Worm (Caenorhabditis elegans) whole organism, L2 larva: Measurements from ENCODE around the gene col-69.

Experiments
- C34F6.9 ChIP-seq: fragments of 150-350 bp; optimal IDR thresholded peaks from 2 replicates; lab custom pipeline; 2014; ENCODE audit warnings: missing biosample characterization, missing genetic modification characterization
- F13H6.1 ChIP-seq: sonication (generic microtip); optimal IDR thresholded peaks from 2 replicates; lab custom pipeline; 2016; ENCODE audit warnings: missing genetic modification characterization, missing compliant biosample characterization
- Y55F3AM.14 ChIP-seq: fragments of 200-800 bp; sonication (Bioruptor generic); optimal IDR thresholded peaks from 2 replicates; lab custom pipeline; 2018; ENCODE audit warnings: mild to moderate bottlenecking, missing genetic modification characterization, missing compliant biosample characterization
- ZK546.5 ChIP-seq: sonication (generic microtip); optimal IDR thresholded peaks from 2 replicates; lab custom pipeline; 2017; ENCODE audit warnings: missing biosample characterization, missing genetic modification characterization
- alr-1 ChIP-seq: fragments of 150-350 bp; optimal IDR thresholded peaks from 2 replicates; lab custom pipeline; 2014; ENCODE audit warnings: missing biosample characterization, missing genetic modification characterization
- aly-2 ChIP-seq: fragments of 150-350 bp; optimal IDR thresholded peaks from 2 replicates; lab custom pipeline; 2014; ENCODE audit warnings: missing biosample characterization, missing genetic modification characterization
- ama-1 ChIP-seq: fragments of 150-350 bp; optimal IDR thresholded peaks from 2 replicates; lab custom pipeline; 2018; ENCODE audit warnings: inconsistent platforms
- ceh-16 ChIP-seq: fragments of 150-350 bp; optimal IDR thresholded peaks from 2 replicates; lab custom pipeline; 2014; ENCODE audit warnings: missing biosample characterization, missing genetic modification characterization
- ceh-82 ChIP-seq: fragments of 150-350 bp; optimal IDR thresholded peaks from 2 replicates; lab custom pipeline; 2014; ENCODE audit warnings: missing biosample characterization, missing genetic modification characterization
- crh-2 ChIP-seq: sonication (generic microtip); optimal IDR thresholded peaks from 2 replicates; lab custom pipeline; 2017; ENCODE audit warnings: missing biosample characterization, missing genetic modification characterization
- dmd-4 ChIP-seq: sonication (generic microtip); optimal IDR thresholded peaks from 2 replicates; lab custom pipeline; 2017; ENCODE audit warnings: missing biosample characterization, missing genetic modification characterization
- egl-27 ChIP-seq: sonication (generic microtip); optimal IDR thresholded peaks from 3 replicates; lab custom pipeline; 2017; ENCODE audit warnings: missing biosample characterization, missing genetic modification reagents, missing genetic modification characterization
- elt-1 ChIP-seq: fragments of 150-350 bp; optimal IDR thresholded peaks from 2 replicates; lab custom pipeline; 2014; ENCODE audit warnings: missing biosample characterization, missing genetic modification characterization
- elt-3 ChIP-seq: sonication (generic microtip); optimal IDR thresholded peaks from 2 replicates; lab custom pipeline; 2017; ENCODE audit warnings: missing biosample characterization, missing genetic modification characterization
- fos-1 ChIP-seq: fragments of 150-350 bp; optimal IDR thresholded peaks from 2 replicates; lab custom pipeline; 2014; ENCODE audit warnings: missing biosample characterization, missing genetic modification characterization
- lin-11 ChIP-seq: fragments of 150-350 bp; sonication (generic microtip); optimal IDR thresholded peaks from 2 replicates; lab custom pipeline; 2014; ENCODE audit warnings: missing biosample characterization, missing genetic modification characterization, inconsistent platforms, mixed read lengths
- lin-13 ChIP-seq: fragments of 150-350 bp; optimal IDR thresholded peaks from 2 replicates; lab custom pipeline; 2014; ENCODE audit warnings: missing biosample characterization, missing genetic modification reagents, missing genetic modification characterization
- lin-39 ChIP-seq: fragments of 150-350 bp; optimal IDR thresholded peaks from 2 replicates; lab custom pipeline; 2014; ENCODE audit warnings: missing biosample characterization, missing genetic modification reagents, missing genetic modification characterization
- mab-5 ChIP-seq: fragments of 150-350 bp; optimal IDR thresholded peaks from 2 replicates; lab custom pipeline; 2014; ENCODE audit warnings: missing biosample characterization, missing genetic modification characterization
- mbf-1 ChIP-seq: sonication (generic microtip); optimal IDR thresholded peaks from 2 replicates; lab custom pipeline; 2017; ENCODE audit warnings: missing biosample characterization, missing genetic modification characterization
- mdl-1 ChIP-seq, 2 experiments: fragments of 150-350 bp in 1 of 2; sonication (generic microtip) in 1 of 2; optimal IDR thresholded peaks; 2 replicates each; lab custom pipeline; 2017; ENCODE audit warnings: missing biosample characterization in 2 of 2, missing genetic modification characterization in 2 of 2
- nhr-10 ChIP-seq: sonication (generic microtip); optimal IDR thresholded peaks from 2 replicates; lab custom pipeline; 2017; ENCODE audit warnings: missing biosample characterization, missing genetic modification characterization
- nhr-11 ChIP-seq: fragments of 150-350 bp; optimal IDR thresholded peaks from 2 replicates; lab custom pipeline; 2014; ENCODE audit warnings: missing biosample characterization, missing genetic modification characterization
- nhr-21 ChIP-seq: fragments of 150-350 bp; optimal IDR thresholded peaks from 2 replicates; lab custom pipeline; 2014; ENCODE audit warnings: missing biosample characterization, missing genetic modification characterization
- nhr-23 ChIP-seq: fragments of 150-350 bp; optimal IDR thresholded peaks from 2 replicates; lab custom pipeline; 2014; ENCODE audit warnings: missing biosample characterization, missing genetic modification reagents, missing genetic modification characterization
- nhr-237 ChIP-seq: fragments of 150-350 bp; optimal IDR thresholded peaks from 2 replicates; lab custom pipeline; 2014; ENCODE audit warnings: missing biosample characterization, missing genetic modification characterization
- nhr-25 ChIP-seq: fragments of 150-350 bp; sonication (generic microtip); optimal IDR thresholded peaks from 3 replicates; lab custom pipeline; 2014; ENCODE audit warnings: missing biosample characterization, missing genetic modification characterization
- nhr-6 ChIP-seq: fragments of 150-350 bp; optimal IDR thresholded peaks from 2 replicates; lab custom pipeline; 2014; ENCODE audit warnings: missing biosample characterization, missing genetic modification characterization
- nhr-77 ChIP-seq: fragments of 150-350 bp; optimal IDR thresholded peaks from 2 replicates; lab custom pipeline; 2014; ENCODE audit warnings: missing biosample characterization, missing genetic modification characterization
- peb-1 ChIP-seq: fragments of 150-350 bp; optimal IDR thresholded peaks from 2 replicates; lab custom pipeline; 2014; ENCODE audit warnings: missing biosample characterization, missing genetic modification characterization
- sem-4 ChIP-seq: fragments of 150-350 bp; optimal IDR thresholded peaks from 2 replicates; lab custom pipeline; 2014; ENCODE audit warnings: missing biosample characterization, missing genetic modification reagents, missing genetic modification characterization
- skn-1 ChIP-seq: sonication (generic microtip); optimal IDR thresholded peaks from 2 replicates; lab custom pipeline; 2017; ENCODE audit warnings: missing biosample characterization, missing genetic modification characterization
- sma-3 ChIP-seq: sonication (generic microtip); optimal IDR thresholded peaks from 2 replicates; lab custom pipeline; 2016; ENCODE audit warnings: missing genetic modification reagents, missing genetic modification characterization, missing compliant biosample characterization
- sma-9 ChIP-seq, 2 experiments: fragments of 150-350 bp in 1 of 2; sonication (generic microtip) in 1 of 2; optimal IDR thresholded peaks; 2 replicates each; lab custom pipeline; 2014 to 2016; ENCODE audit warnings: missing genetic modification characterization in 2 of 2, mild to moderate bottlenecking in 1 of 2, missing biosample characterization in 1 of 2, missing compliant biosample characterization in 1 of 2, missing genetic modification reagents in 1 of 2, moderate library complexity in 1 of 2
- snpc-4 ChIP-seq: fragments of 150-350 bp; optimal IDR thresholded peaks from 2 replicates; lab custom pipeline; 2014; ENCODE audit warnings: missing biosample characterization, missing genetic modification characterization
- unc-39 ChIP-seq: fragments of 150-350 bp; optimal IDR thresholded peaks from 2 replicates; lab custom pipeline; 2014; ENCODE audit warnings: missing biosample characterization, missing genetic modification characterization
- unc-55 ChIP-seq: fragments of 150-350 bp; sonication (generic microtip); optimal IDR thresholded peaks from 3 replicates; lab custom pipeline; 2014; ENCODE audit warnings: missing biosample characterization, missing genetic modification reagents, missing genetic modification characterization
- unc-62 ChIP-seq: fragments of 150-350 bp; optimal IDR thresholded peaks from 2 replicates; lab custom pipeline; 2014; ENCODE audit warnings: missing biosample characterization, missing genetic modification reagents, missing genetic modification characterization
- zag-1 ChIP-seq: fragments of 150-350 bp; optimal IDR thresholded peaks from 2 replicates; lab custom pipeline; 2014; ENCODE audit warnings: missing biosample characterization, missing genetic modification characterization
- ztf-1 ChIP-seq: fragments of 200-800 bp; sonication (Bioruptor generic); conservative IDR thresholded peaks from 2 replicates; pipeline ENCODE4 v1.3.6; 2022; ENCODE audit warnings: missing genetic modification characterization, missing compliant biosample characterization
- ztf-11 ChIP-seq: sonication (generic microtip); optimal IDR thresholded peaks from 2 replicates; lab custom pipeline; 2017; ENCODE audit warnings: missing biosample characterization, missing genetic modification characterization

Gene col-69

DNA sequence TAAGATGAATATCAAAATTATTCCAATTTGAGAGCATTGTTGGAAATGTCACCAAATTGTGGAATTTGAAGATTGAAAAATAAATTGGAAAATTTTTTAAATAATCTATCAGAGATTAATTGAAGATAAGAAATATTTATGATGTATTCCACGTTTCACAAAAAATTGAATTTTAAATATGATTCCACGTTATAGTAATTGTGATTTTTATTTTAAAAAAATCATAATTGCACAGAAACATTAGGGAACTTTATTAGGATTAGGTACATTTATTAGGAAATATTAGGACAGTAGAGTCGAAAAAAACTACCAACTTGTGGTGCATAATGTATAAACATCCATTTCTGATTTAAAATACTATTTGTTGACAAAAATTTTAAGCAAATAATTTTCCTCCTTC lies 10.9 kb downstream of the col-69 start, which contains the start of gene B0432.11:
TSS of gene B0432.11 (minus strand) at position 101 of the 400 bp plus-strand sequence.
- TF ChIP-seq nhr-11 (no peak), ama-1 (lab: Kevin White, UChicago) (no peak), dmd-4 (tag; lab: Kevin White, UChicago) (no peak), mab-5 (tag; lab: Kevin White, UChicago) (no peak), lin-39 (tag; lab: Kevin White, UChicago) (no peak), sem-4 (tag; lab: Kevin White, UChicago) (no peak), alr-1 (no peak), nhr-6 (tag; lab: Kevin White, UChicago) (no peak), aly-2 (no peak), elt-1 (no peak), ceh-16 (no peak), snpc-4 (no peak), sma-9 (GFP tag; optimal IDR thresholded peaks at IDR 0.05; lab: Kevin White, UChicago) (no peak), sma-9 (tag; optimal IDR thresholded peaks at IDR 0.05; lab: Kevin White, UChicago) (no peak)
- TF ChIP-seq, all 48 proteins: peak for 0

ce11 chrII:290282-290681 lies 15.3 kb downstream of the col-69 start, which contains the start of gene djr-1.1:
djr-1.1 (plus strand) TSS chrII:290582.
- TF ChIP-seq ztf-1 (GFP tag; lab: Robert Waterston, UW), result no peak
- no peak for TF ChIP-seq Y55F3AM.14 (GFP tag; lab: Kevin White, UChicago)
- TF ChIP-seq crh-2, result no peak
- TF ChIP-seq, all 48 proteins: peak for 0

- TF ChIP-seq crh-2 (no peak), skn-1 (tag; lab: Kevin White, UChicago) (no peak), C34F6.9 (tag; lab: Kevin White, UChicago) (no peak), ama-1 (lab: Kevin White, UChicago) (no peak), Y55F3AM.14 (GFP tag; lab: Kevin White, UChicago) (peak; percentile 12), elt-3 (no peak)
Measured at ce11 chrII:288705-289205, 16.8 kb downstream of the col-69 start, which contains the start of gene mrpl-41. mrpl-41 (plus strand) TSS chrII:288939.

DNA sequence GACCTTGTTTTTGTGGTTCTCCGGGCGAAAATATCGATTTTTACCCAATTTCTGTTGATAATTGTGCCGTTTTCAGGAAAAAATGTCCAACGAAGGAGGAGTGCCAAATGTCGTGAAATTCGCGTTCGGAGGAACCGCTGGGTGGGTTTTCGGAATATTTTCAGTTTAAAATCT lies 19.1 kb downstream of the col-69 start, which contains the start of gene misc-1:
TSS of gene misc-1 (plus strand) at position 75 of the 174 bp plus-strand sequence.
- TF ChIP-seq snpc-4 (no peak), nhr-10 (tag; lab: Kevin White, UChicago) (no peak), ceh-16 (no peak), nhr-6 (tag; lab: Kevin White, UChicago) (no peak), fos-1 (tag; lab: Kevin White, UChicago) (no peak), nhr-25 (tag; lab: Kevin White, UChicago) (no peak), unc-39 (tag; lab: Kevin White, UChicago) (no peak), C34F6.9 (tag; lab: Kevin White, UChicago) (no peak), nhr-77 (tag; lab: Kevin White, UChicago) (no peak), egl-27 (tag; lab: Kevin White, UChicago) (no peak), lin-13 (GFP tag; lab: Kevin White, UChicago) (no peak), peb-1 (no peak), ZK546.5 (tag; lab: Kevin White, UChicago) (no peak), elt-3 (no peak)

ce11 chrII:285627-286550 lies 19.7 kb downstream of the col-69 start, which contains the start of gene B0432.10:
B0432.10 (minus strand) TSS chrII:286275.
- TF ChIP-seq ZK546.5 (tag; lab: Kevin White, UChicago) (no peak), sma-3 (GFP tag; lab: Kevin White, UChicago) (peak; percentile 74), F13H6.1 (tag; lab: Kevin White, UChicago) (peak; percentile 74), dmd-4 (tag; lab: Kevin White, UChicago) (no peak), fos-1 (tag; lab: Kevin White, UChicago) (peak; percentile 47), lin-39 (tag; lab: Kevin White, UChicago) (no peak), unc-62 (GFP tag; lab: Kevin White, UChicago) (no peak), lin-13 (GFP tag; lab: Kevin White, UChicago) (peak; percentile 87), nhr-21 (tag; lab: Kevin White, UChicago) (peak; percentile 63), alr-1 (no peak), nhr-23 (tag; lab: Kevin White, UChicago) (no peak), sma-9 (GFP tag; optimal IDR thresholded peaks at IDR 0.05; lab: Kevin White, UChicago) (peak; percentile 75), sma-9 (tag; optimal IDR thresholded peaks at IDR 0.05; lab: Kevin White, UChicago) (no peak), nhr-25 (tag; lab: Kevin White, UChicago) (peak; percentile 82), C34F6.9 (tag; lab: Kevin White, UChicago) (peak; percentile 96), nhr-237 (tag; lab: Kevin White, UChicago) (peak; percentile 40), ztf-1 (GFP tag; lab: Robert Waterston, UW) (no peak), ztf-11 (tag; lab: Kevin White, UChicago) (no peak), zag-1 (peak; percentile 17), elt-3 (no peak), unc-55 (GFP tag; lab: Kevin White, UChicago) (peak; percentile 96), lin-11 (tag; lab: Kevin White, UChicago) (peak; percentile 63), mbf-1 (tag; lab: Kevin White, UChicago) (no peak), sem-4 (tag; lab: Kevin White, UChicago) (peak; percentile 77), peb-1 (no peak), mdl-1 (tag; optimal IDR thresholded peaks at IDR 0.05; lab: Kevin White, UChicago) (peak in 1 of 2 experiments; percentile 4), elt-1 (no peak), nhr-11 (no peak), skn-1 (tag; lab: Kevin White, UChicago) (no peak), ceh-82 (tag; lab: Kevin White, UChicago) (no peak)
